Fruit fly (Drosophila melanogaster): ENCODE measurements around the gene Rox8.

DNA sequence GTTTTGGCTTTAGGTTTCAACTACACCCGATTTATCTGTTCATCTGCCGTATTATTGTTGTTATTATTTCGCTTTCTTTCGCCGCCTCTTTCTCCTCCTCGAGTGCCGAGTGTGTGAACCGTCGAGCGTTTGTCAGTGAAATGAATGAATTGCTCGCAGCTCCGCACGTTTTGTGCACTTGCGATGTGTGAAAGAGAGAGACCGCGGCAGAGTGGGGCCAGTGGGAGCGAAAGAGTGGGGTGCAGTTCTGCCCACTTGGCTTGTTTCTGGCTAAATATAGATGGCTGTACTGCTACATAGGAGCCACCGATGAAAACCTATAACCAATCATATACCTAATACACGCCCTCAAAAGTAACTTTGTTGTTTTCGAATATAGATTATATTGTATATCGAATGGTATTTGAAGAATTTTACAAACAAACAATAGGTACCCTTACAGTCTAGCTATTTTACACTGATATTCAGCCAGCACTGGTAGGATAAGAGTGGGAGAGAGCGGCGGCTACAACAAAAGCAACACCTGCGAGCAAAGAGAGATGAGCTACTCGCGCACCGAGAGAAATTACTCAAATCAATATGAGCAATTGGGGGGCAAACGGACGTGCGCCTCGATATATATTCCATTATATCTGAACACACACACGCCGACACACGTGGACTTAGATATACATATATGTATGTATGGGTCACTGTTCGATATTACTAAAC lies 41.5 kb downstream of the Rox8 start:
- TF ChIP-seq Hr51 (GFP tag; optimal IDR thresholded peaks at IDR 0.05) (peak in 1 of 2 experiments; percentile 11), CG15011 (GFP tag; optimal IDR thresholded peaks at IDR 0.05) (no peak), CG10366 (GFP tag; IDR thresholded peaks at IDR 0.05) (no peak), CG17186 (GFP tag; optimal IDR thresholded peaks at IDR 0.05) (no peak), zen2 (GFP tag; IDR thresholded peaks at IDR 0.05; ENCODE audit: partially characterized antibody) (no peak), grau (tag; optimal IDR thresholded peaks at IDR 0.05) (peak; percentile 10), ac (GFP tag; optimal IDR thresholded peaks at IDR 0.05) (no peak), ERR (GFP tag; optimal IDR thresholded peaks at IDR 0.05) (no peak), Elba2 (GFP tag; optimal IDR thresholded peaks at IDR 0.05) (no peak), CG10565 (GFP tag; optimal IDR thresholded peaks at IDR 0.05) (no peak)

Data from whole organism, embryonic.